Fruit fly (Drosophila melanogaster) whole organism, wandering third instar larva: ENCODE results near the gene Rab3-GAP.

Source experiments
- Abd-B ChIP-seq: fragments of >200 bp; optimal IDR thresholded peaks from 2 replicates; lab custom pipeline; 2017; ENCODE audit warnings: missing biosample characterization, missing genetic modification characterization
- CG9705 ChIP-seq: fragments of 200-800 bp; sonication (Bioruptor generic); optimal IDR thresholded peaks from 2 replicates; lab custom pipeline; 2018; ENCODE audit warnings: missing biosample characterization, mild to moderate bottlenecking, missing genetic modification characterization
- CrebA ChIP-seq: fragments of 200-800 bp; sonication (Bioruptor generic); optimal IDR thresholded peaks from 2 replicates; lab custom pipeline; 2016; ENCODE audit warnings: missing biosample characterization, mild to moderate bottlenecking, missing genetic modification characterization, borderline replicate concordance
- Dif ChIP-seq: fragments of 200-275, 200-300 bp; sonication (Bioruptor generic); optimal IDR thresholded peaks from 2 replicates; lab custom pipeline; 2018; ENCODE audit warnings: missing biosample characterization, missing genetic modification characterization; ENCODE audit not compliant: partially characterized antibody
- GATAd ChIP-seq: sonication (Bioruptor generic); optimal IDR thresholded peaks from 2 replicates; lab custom pipeline; 2016; ENCODE audit warnings: missing biosample characterization, missing genetic modification characterization
- HLH106 ChIP-seq: fragments of 200-800 bp; optimal IDR thresholded peaks from 3 replicates; lab custom pipeline; 2019; ENCODE audit warnings: missing biosample characterization, mild to moderate bottlenecking, missing genetic modification characterization, moderate library complexity
- Hnf4 ChIP-seq: fragments of 200-800 bp; sonication (Bioruptor generic); optimal IDR thresholded peaks from 2 replicates; lab custom pipeline; 2016; ENCODE audit warnings: missing biosample characterization, mild to moderate bottlenecking, missing genetic modification characterization
- Hr78 ChIP-seq: fragments of >200 bp; optimal IDR thresholded peaks from 2 replicates; lab custom pipeline; 2017; ENCODE audit warnings: missing biosample characterization, missing genetic modification characterization
- Hr83 ChIP-seq: fragments of 200-300 bp; sonication (Bioruptor generic); optimal IDR thresholded peaks from 2 replicates; lab custom pipeline; 2016; ENCODE audit warnings: missing biosample characterization, mild to moderate bottlenecking, missing genetic modification characterization, moderate library complexity; ENCODE audit not compliant: poor library complexity, severe bottlenecking
- Jra ChIP-seq: sonication (Bioruptor generic); optimal IDR thresholded peaks from 2 replicates; lab custom pipeline; 2016; ENCODE audit warnings: missing biosample characterization, missing genetic modification characterization
- Mio ChIP-seq: sonication (Bioruptor generic); optimal IDR thresholded peaks from 2 replicates; lab custom pipeline; 2016; ENCODE audit warnings: missing biosample characterization, missing genetic modification characterization
- Myc ChIP-seq: fragments of >200 bp; optimal IDR thresholded peaks from 2 replicates; lab custom pipeline; 2017
- N ChIP-seq: fragments of >200 bp; optimal IDR thresholded peaks from 2 replicates; lab custom pipeline; 2018; ENCODE audit warnings: missing biosample characterization, missing external identifiers, missing genetic modification characterization
- OdsH ChIP-seq: fragments of 200-800 bp; sonication (Bioruptor generic); optimal IDR thresholded peaks from 2 replicates; lab custom pipeline; 2016; ENCODE audit warnings: missing biosample characterization, mild to moderate bottlenecking, missing genetic modification characterization
- Rel ChIP-seq, 2 experiments: fragments of 200-800 bp; sonication (Bioruptor generic) in 1 of 2; optimal IDR thresholded peaks; 2 replicates in 1 of 2; 3 replicates in 1 of 2; lab custom pipeline; 2016 to 2019; ENCODE audit warnings: mild to moderate bottlenecking in 2 of 2, missing biosample characterization in 2 of 2, missing genetic modification characterization in 2 of 2, moderate library complexity in 1 of 2
- Sp1 ChIP-seq: fragments of 200-800 bp; sonication (Bioruptor generic); optimal IDR thresholded peaks from 3 replicates; lab custom pipeline; 2019; ENCODE audit warnings: missing biosample characterization, mild to moderate bottlenecking, missing genetic modification characterization, moderate library complexity
- Vsx2 ChIP-seq: fragments of 200-300, 225-300 bp; sonication (Bioruptor generic); optimal IDR thresholded peaks from 2 replicates; lab custom pipeline; 2018; ENCODE audit warnings: missing biosample characterization, missing genetic modification characterization; ENCODE audit not compliant: partially characterized antibody
- br ChIP-seq: fragments of 200-800 bp; sonication (Bioruptor generic); optimal IDR thresholded peaks from 2 replicates; lab custom pipeline; 2016; ENCODE audit warnings: missing biosample characterization, missing genetic modification characterization
- brk ChIP-seq: fragments of 200-800 bp; sonication (Bioruptor generic); optimal IDR thresholded peaks from 2 replicates; lab custom pipeline; 2016; ENCODE audit warnings: missing biosample characterization, mild to moderate bottlenecking, missing genetic modification characterization
- dl ChIP-seq, 2 experiments: fragments of 175-275, 200-275 bp in 1 of 2; fragments of 200-275 bp in 1 of 2; sonication (Bioruptor generic); optimal IDR thresholded peaks; lab custom pipeline; 2018; ENCODE audit warnings: mild to moderate bottlenecking in 2 of 2, missing biosample characterization in 2 of 2, missing genetic modification characterization in 2 of 2, moderate library complexity in 2 of 2; ENCODE audit not compliant: partially characterized antibody in 2 of 2, insufficient read depth in 1 of 2
- dmrt93B ChIP-seq: fragments of 200-800 bp; sonication (Bioruptor generic); optimal IDR thresholded peaks from 2 replicates; lab custom pipeline; 2018; ENCODE audit warnings: missing biosample characterization, mild to moderate bottlenecking, missing genetic modification characterization
- dsf ChIP-seq: sonication (Bioruptor generic); optimal IDR thresholded peaks from 2 replicates; lab custom pipeline; 2016; ENCODE audit warnings: missing biosample characterization, missing genetic modification characterization, borderline replicate concordance
- ey ChIP-seq: fragments of 200-800 bp; sonication (Bioruptor generic); optimal IDR thresholded peaks from 2 replicates; lab custom pipeline; 2016; ENCODE audit warnings: missing biosample characterization, missing genetic modification characterization
- foxo ChIP-seq, 2 experiments: fragments of 200-800 bp; sonication (Bioruptor generic); optimal IDR thresholded peaks; 2 replicates in 1 of 2; 3 replicates in 1 of 2; lab custom pipeline; 2016 to 2017; ENCODE audit warnings: missing biosample characterization in 2 of 2, missing genetic modification characterization in 2 of 2
- fru ChIP-seq: fragments of 200-800 bp; sonication (Bioruptor generic); optimal IDR thresholded peaks from 3 replicates; lab custom pipeline; 2016; ENCODE audit warnings: missing biosample characterization, mild to moderate bottlenecking, missing genetic modification characterization
- h ChIP-seq: fragments of 200-800 bp; sonication (Bioruptor generic); optimal IDR thresholded peaks from 3 replicates; lab custom pipeline; 2016; ENCODE audit warnings: missing biosample characterization, mild to moderate bottlenecking, missing genetic modification characterization
- jim ChIP-seq: fragments of 175-275, 200-325 bp; sonication (Bioruptor generic); optimal IDR thresholded peaks from 2 replicates; lab custom pipeline; 2016; ENCODE audit warnings: missing biosample characterization, mild to moderate bottlenecking, missing genetic modification characterization
- lola ChIP-seq: fragments of >200 bp; optimal IDR thresholded peaks from 2 replicates; lab custom pipeline; 2017; ENCODE audit warnings: missing biosample characterization, missing genetic modification characterization
- pan ChIP-seq: fragments of >200 bp; optimal IDR thresholded peaks from 2 replicates; lab custom pipeline; 2017
- psq ChIP-seq: fragments of 200-800 bp; sonication (Bioruptor generic); optimal IDR thresholded peaks from 3 replicates; lab custom pipeline; 2017; ENCODE audit warnings: missing biosample characterization, mild to moderate bottlenecking, missing genetic modification characterization, moderate library complexity
- rgr ChIP-seq: fragments of 200-800 bp; sonication (Bioruptor generic); optimal IDR thresholded peaks from 3 replicates; lab custom pipeline; 2016; ENCODE audit warnings: missing biosample characterization, mild to moderate bottlenecking, missing genetic modification characterization
- sage ChIP-seq: fragments of 200-800 bp; sonication (Bioruptor generic); optimal IDR thresholded peaks from 2 replicates; lab custom pipeline; 2016; ENCODE audit warnings: missing biosample characterization, mild to moderate bottlenecking, missing genetic modification characterization
- sv ChIP-seq: fragments of 200-800 bp; sonication (Bioruptor generic); optimal IDR thresholded peaks from 3 replicates; lab custom pipeline; 2016; ENCODE audit warnings: missing biosample characterization, missing genetic modification characterization
- tai ChIP-seq: sonication (Bioruptor generic); optimal IDR thresholded peaks from 2 replicates; lab custom pipeline; 2016; ENCODE audit warnings: missing biosample characterization, missing genetic modification characterization
- usp ChIP-seq: fragments of >200 bp; optimal IDR thresholded peaks from 2 replicates; lab custom pipeline; 2017; ENCODE audit warnings: missing biosample characterization, missing genetic modification characterization
- woc ChIP-seq: sonication (Bioruptor generic); optimal IDR thresholded peaks from 2 replicates; lab custom pipeline; 2016; ENCODE audit warnings: missing biosample characterization, mild to moderate bottlenecking, missing genetic modification characterization

Gene Rab3-GAP

dm6 chr2L:12040510-12040909, 22.5 kb downstream of the Rab3-GAP start, which contains the start of gene CG6766:
TSS of gene CG6766 (minus strand) at chr2L:12040689.
- TF ChIP-seq tai (GFP tag; lab: Kevin White, UChicago) (no peak), Mio (GFP tag; lab: Kevin White, UChicago) (no peak), Myc (peak; percentile 87)
- TF ChIP-seq, all 38 proteins: peak for 1

dm6 chr2L:12038177-12038581, 24.8 kb downstream of the Rab3-GAP start, which contains the start of gene Tom70:
TSS of gene Tom70 (minus strand) at chr2L:12038511.
- TF ChIP-seq CG9705 (GFP tag; lab: Kevin White, UChicago) (no peak), Abd-B (no peak), dl (GFP tag; optimal IDR thresholded peaks at IDR 0.05; lab: Kevin White, UChicago; ENCODE audit: insufficient read depth in 1 of 2, partially characterized antibody in 2 of 2) (no peak), ey (no peak), Hr83 (GFP tag; lab: Kevin White, UChicago) (no peak), Sp1 (GFP tag; lab: Kevin White, UChicago) (no peak), CrebA (GFP tag; lab: Kevin White, UChicago) (no peak), Mio (GFP tag; lab: Kevin White, UChicago) (no peak), Hr78 (no peak), lola (GFP tag; lab: Kevin White, UChicago) (no peak), jim (GFP tag; lab: Kevin White, UChicago) (no peak)

dm6 chr2L:12033890-12034289, 29.1 kb downstream of the Rab3-GAP start, which contains the start of gene CG18788:
TSS of gene CG18788 (plus strand) at chr2L:12034190.
- no peak for TF ChIP-seq sage (GFP tag; lab: Kevin White, UChicago)
- TF ChIP-seq Hr78, result no peak
- TF ChIP-seq Mio (GFP tag; lab: Kevin White, UChicago), result no peak
- no peak for TF ChIP-seq dmrt93B (GFP tag; lab: Kevin White, UChicago)
- TF ChIP-seq fru (GFP tag; lab: Kevin White, UChicago), result no peak
- no peak for TF ChIP-seq Hnf4 (GFP tag; lab: Kevin White, UChicago)
- no peak for TF ChIP-seq Vsx2 (GFP tag; lab: Kevin White, UChicago)
- no peak for TF ChIP-seq dsf
- TF ChIP-seq OdsH (GFP tag; lab: Kevin White, UChicago), result no peak
- TF ChIP-seq h, result no peak
- no peak for TF ChIP-seq Jra (GFP tag; lab: Kevin White, UChicago)
- no peak for TF ChIP-seq foxo (GFP tag; optimal IDR thresholded peaks at IDR 0.05; lab: Kevin White, UChicago)
- TF ChIP-seq dl (GFP tag; optimal IDR thresholded peaks at IDR 0.05; lab: Kevin White, UChicago; ENCODE audit: insufficient read depth in 1 of 2, partially characterized antibody in 2 of 2), result no peak
- no peak for TF ChIP-seq usp (GFP tag; lab: Kevin White, UChicago)

dm6 chr2L:12030552-12031131, 32.3 kb downstream of the Rab3-GAP start:
- TF ChIP-seq h, result peak; percentile 89
- TF ChIP-seq jim (GFP tag; lab: Kevin White, UChicago), result no peak
- peak; percentile 15 for TF ChIP-seq br (GFP tag; lab: Kevin White, UChicago)
- TF ChIP-seq HLH106 (tag; lab: Kevin White, UChicago), result no peak
- TF ChIP-seq Abd-B, result no peak
- TF ChIP-seq brk (GFP tag; lab: Kevin White, UChicago), result no peak
- TF ChIP-seq Hr78, result no peak
- TF ChIP-seq sage (GFP tag; lab: Kevin White, UChicago), result no peak
- TF ChIP-seq rgr (GFP tag; lab: Kevin White, UChicago), result no peak
- TF ChIP-seq Rel (GFP tag; optimal IDR thresholded peaks at IDR 0.05; lab: Kevin White, UChicago), result no peak
- TF ChIP-seq Rel (tag; optimal IDR thresholded peaks at IDR 0.05; lab: Kevin White, UChicago), result peak; percentile 7
- no peak for TF ChIP-seq sv (GFP tag; lab: Kevin White, UChicago)
- TF ChIP-seq, all 38 proteins: peak for 3

- TF ChIP-seq Myc (no peak), GATAd (GFP tag; lab: Kevin White, UChicago) (no peak), sv (GFP tag; lab: Kevin White, UChicago) (no peak), Dif (GFP tag; lab: Kevin White, UChicago) (peak; percentile 2), Vsx2 (GFP tag; lab: Kevin White, UChicago) (no peak), jim (GFP tag; lab: Kevin White, UChicago) (no peak), dmrt93B (GFP tag; lab: Kevin White, UChicago) (no peak), dl (GFP tag; optimal IDR thresholded peaks at IDR 0.05; lab: Kevin White, UChicago; ENCODE audit: insufficient read depth in 1 of 2, partially characterized antibody in 2 of 2) (no peak), fru (GFP tag; lab: Kevin White, UChicago) (no peak), Hr78 (no peak), dsf (no peak), psq (GFP tag; lab: Kevin White, UChicago) (no peak), sage (GFP tag; lab: Kevin White, UChicago) (no peak), tai (GFP tag; lab: Kevin White, UChicago) (no peak), Sp1 (GFP tag; lab: Kevin White, UChicago) (peak; percentile 48), woc (no peak), N (GFP tag; lab: Kevin White, UChicago) (no peak), foxo (GFP tag; optimal IDR thresholded peaks at IDR 0.05; lab: Kevin White, UChicago) (no peak), Mio (GFP tag; lab: Kevin White, UChicago) (no peak), pan (lab: Kevin White, UChicago) (no peak), Hr83 (GFP tag; lab: Kevin White, UChicago) (no peak), brk (GFP tag; lab: Kevin White, UChicago) (no peak), Jra (GFP tag; lab: Kevin White, UChicago) (no peak), ey (no peak)
Observed at dm6 chr2L:12029594-12030197, 33.3 kb downstream of the Rab3-GAP start.
